Worm (Caenorhabditis elegans): ENCODE data around the gene gpcp-2.

ce11 chrII:8022461-8022860, 50.7 kb downstream of the gpcp-2 start, which contains the start of gene hda-2:
- TF ChIP-seq mab-5 (tag; optimal IDR thresholded peaks at IDR 0.05) (no peak), unc-62 (GFP tag; optimal IDR thresholded peaks at IDR 0.05) (no peak), mep-1 (tag; optimal IDR thresholded peaks at IDR 0.05) (no peak)
